Fruit fly (Drosophila melanogaster): ENCODE measurements around the gene Yp1.

Yp1 gene

dm6 chrX:10061327-10061726 lies 7.7 kb downstream of the Yp1 start, which contains the start of gene Gr9a:
Gene Gr9a, plus strand, starts transcription at chrX:10061627.
- TF ChIP-seq CG8478 (optimal IDR thresholded peaks at IDR 0.05) (no peak), CTCF (optimal IDR thresholded peaks at IDR 0.05) (no peak)

- TF ChIP-seq CTCF (optimal IDR thresholded peaks at IDR 0.05) (no peak), CG8478 (optimal IDR thresholded peaks at IDR 0.05) (no peak)
Observed at dm6 chrX:10067528-10067927, 13.9 kb downstream of the Yp1 start.

- TF ChIP-seq CG8478 (optimal IDR thresholded peaks at IDR 0.05): no peak
- TF ChIP-seq CTCF (optimal IDR thresholded peaks at IDR 0.05): no peak
Observed at dm6 chrX:10070325-10070931, 16.8 kb downstream of the Yp1 start, which contains the start of gene CG15312. Gene CG15312, minus strand, starts transcription at chrX:10070868.

- TF ChIP-seq CTCF (optimal IDR thresholded peaks at IDR 0.05): no peak
- TF ChIP-seq CG8478 (optimal IDR thresholded peaks at IDR 0.05): no peak
Observed at dm6 chrX:10071516-10071915, 17.9 kb downstream of the Yp1 start.

dm6 chrX:10082185-10082949 lies 28.8 kb downstream of the Yp1 start, which contains the start of gene ZAP3:
Gene ZAP3, minus strand, starts transcription at chrX:10082492.
- no peak for TF ChIP-seq CTCF (optimal IDR thresholded peaks at IDR 0.05)
- TF ChIP-seq CG8478 (optimal IDR thresholded peaks at IDR 0.05): no peak

dm6 chrX:10082950-10083253 lies 29.3 kb downstream of the Yp1 start, which contains the start of gene CG2972:
Gene CG2972, plus strand, starts transcription at chrX:10083154.
- TF ChIP-seq CG8478 (optimal IDR thresholded peaks at IDR 0.05) (no peak), CTCF (optimal IDR thresholded peaks at IDR 0.05) (no peak)

- TF ChIP-seq CG8478 (optimal IDR thresholded peaks at IDR 0.05) (no peak), CTCF (optimal IDR thresholded peaks at IDR 0.05) (peak; percentile 8 to 48)
Observed at dm6 chrX:10086095-10086888, 32.7 kb downstream of the Yp1 start, which contains the start of the genes Naxe and RhoU. Gene Naxe, minus strand, starts transcription at chrX:10086171. Gene RhoU, plus strand, starts transcription at chrX:10086527.

dm6 chrX:10088023-10088913 lies 34.7 kb downstream of the Yp1 start:
- TF ChIP-seq CTCF (optimal IDR thresholded peaks at IDR 0.05): no peak
- TF ChIP-seq CG8478 (optimal IDR thresholded peaks at IDR 0.05): no peak

dm6 chrX:10089188-10089587 lies 35.6 kb downstream of the Yp1 start:
- no peak for TF ChIP-seq CTCF (optimal IDR thresholded peaks at IDR 0.05)
- TF ChIP-seq CG8478 (optimal IDR thresholded peaks at IDR 0.05): no peak

dm6 chrX:10092796-10093195 lies 39.2 kb downstream of the Yp1 start:
- TF ChIP-seq CTCF (optimal IDR thresholded peaks at IDR 0.05) (no peak), CG8478 (optimal IDR thresholded peaks at IDR 0.05) (no peak)

dm6 chrX:10103569-10104083 lies 50.0 kb downstream of the Yp1 start:
- no peak for TF ChIP-seq CG8478 (optimal IDR thresholded peaks at IDR 0.05)

- TF ChIP-seq CG8478 (optimal IDR thresholded peaks at IDR 0.05): no peak
- TF ChIP-seq CTCF (optimal IDR thresholded peaks at IDR 0.05): no peak
Observed at dm6 chrX:10104477-10104876, 50.9 kb downstream of the Yp1 start.

Data from S2 (cell line).